Worm (Caenorhabditis elegans) whole organism, early embryonic: ENCODE measurements around the gene frpr-3.

ENCODE experiments used
- B0310.2 ChIP-seq: sonication (generic microtip); optimal IDR thresholded peaks from 2 replicates; lab custom pipeline; 2016; ENCODE audit warnings: mild to moderate bottlenecking, missing genetic modification characterization, missing compliant biosample characterization
- F13C5.2 ChIP-seq: sonication (generic microtip); optimal IDR thresholded peaks from 2 replicates; lab custom pipeline; 2017; ENCODE audit warnings: mild to moderate bottlenecking, missing genetic modification characterization, inconsistent platforms, missing compliant biosample characterization
- ama-1 ChIP-seq: fragments of 150-350 bp; optimal IDR thresholded peaks from 2 replicates; lab custom pipeline; 2014
- ceh-36 ChIP-seq: sonication (generic microtip); optimal IDR thresholded peaks from 2 replicates; lab custom pipeline; 2016; ENCODE audit warnings: missing genetic modification characterization, inconsistent platforms, missing compliant biosample characterization
- flt-1 ChIP-seq: fragments of 200-800 bp; sonication (Bioruptor generic); IDR thresholded peaks from 2 replicates; pipeline ENCODE4 v1.3.6; 2022; ENCODE audit warnings: missing genetic modification characterization, missing compliant biosample characterization

DNA sequence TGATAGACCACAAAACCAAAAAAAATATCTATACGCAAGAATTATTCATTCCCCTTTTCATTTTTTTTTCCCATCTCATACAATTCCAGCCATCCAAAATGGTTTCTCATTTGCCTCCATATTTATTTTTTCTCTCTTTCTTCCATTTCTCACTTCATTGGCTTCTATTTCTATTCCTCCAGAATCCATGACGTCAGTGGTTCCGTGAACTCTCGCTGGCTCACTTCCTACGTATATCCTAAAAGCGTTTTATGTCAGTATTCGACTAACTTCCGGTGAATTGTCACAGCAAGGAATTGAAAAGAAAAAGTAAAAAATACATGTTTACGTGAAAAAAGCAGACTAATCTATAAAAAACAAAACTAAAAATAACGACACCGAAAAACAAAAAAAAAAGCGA lies 44.1 kb upstream of the frpr-3 start:
- TF ChIP-seq F13C5.2 (tag; lab: Kevin White, UChicago) (no peak), ceh-36 (tag; lab: Kevin White, UChicago) (no peak), ama-1 (lab: Kevin White, UChicago) (no peak), B0310.2 (tag; lab: Kevin White, UChicago) (no peak), flt-1 (GFP tag; lab: Robert Waterston, UW) (no peak)
